Worm (Caenorhabditis elegans) whole organism, L4/young adult: ENCODE results near the gene T10F2.5.

ENCODE experiments used
- W03F9.2 ChIP-seq: fragments of 150-350 bp; optimal IDR thresholded peaks from 2 replicates; lab custom pipeline; 2014; ENCODE audit warnings: missing biosample characterization, missing genetic modification characterization
- dao-5 ChIP-seq: sonication (generic microtip); optimal IDR thresholded peaks from 2 replicates; lab custom pipeline; 2016; ENCODE audit warnings: missing genotype, missing genetic modification characterization, moderate library complexity, missing compliant biosample characterization
- him-1 ChIP-seq: sonication (generic microtip); optimal IDR thresholded peaks from 2 replicates; lab custom pipeline; 2016; ENCODE audit warnings: missing genotype, missing genetic modification reagents, missing genetic modification characterization, missing compliant biosample characterization

Gene T10F2.5

DNA sequence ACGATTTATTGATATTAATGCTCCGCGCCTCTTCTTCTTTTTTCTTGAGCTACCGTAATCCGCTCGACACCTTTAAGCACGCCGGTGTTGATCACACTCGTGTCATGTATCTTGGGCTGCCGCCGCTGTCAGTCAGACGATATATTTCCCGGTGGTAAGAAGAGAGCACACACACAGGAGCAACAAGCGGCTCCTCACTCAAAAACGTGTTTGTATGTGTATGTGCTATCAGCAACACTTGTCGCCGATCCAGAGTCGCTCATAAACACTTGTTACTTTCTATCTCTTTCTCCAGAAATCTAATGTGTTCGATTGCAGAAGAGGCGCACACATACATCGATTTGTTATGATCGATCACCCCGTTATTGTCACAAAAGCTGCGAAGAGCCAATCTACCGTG lies 18.8 kb downstream of the T10F2.5 start:
- no peak for TF ChIP-seq dao-5 (tag; lab: Kevin White, UChicago)
- TF ChIP-seq W03F9.2 = no peak
- TF ChIP-seq him-1 (tag; lab: Kevin White, UChicago) = no peak

ce11 chrIII:5139768-5140167 lies 19.6 kb downstream of the T10F2.5 start:
- TF ChIP-seq W03F9.2 (no peak), him-1 (tag; lab: Kevin White, UChicago) (no peak), dao-5 (tag; lab: Kevin White, UChicago) (no peak)

DNA sequence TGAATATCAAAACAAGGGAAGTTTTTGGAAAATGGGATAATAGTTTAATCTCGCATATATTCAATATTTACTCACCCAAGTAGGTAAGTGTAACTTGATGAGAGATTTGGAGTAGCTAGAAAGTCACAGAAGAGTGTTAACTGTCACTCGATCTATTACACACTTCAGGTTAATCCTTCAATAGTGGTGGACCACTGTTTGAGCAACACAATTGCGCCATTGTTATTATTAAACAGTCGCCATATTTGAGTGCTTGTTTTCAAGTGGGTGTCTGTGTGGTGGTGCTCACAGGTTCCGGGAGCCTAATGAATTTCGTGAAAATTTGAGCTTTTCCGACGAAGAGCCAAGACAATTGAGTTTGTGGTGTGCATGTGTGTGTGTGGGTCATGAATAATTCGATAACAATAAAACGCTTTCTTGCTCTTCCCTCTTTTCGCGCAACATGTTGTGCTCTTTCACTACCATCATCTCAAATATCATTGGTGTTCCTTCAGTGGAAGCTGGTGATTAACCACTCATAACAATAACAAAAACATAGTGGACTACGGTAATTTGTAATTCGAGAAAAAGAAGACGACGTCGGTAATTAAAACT lies 20.4 kb downstream of the T10F2.5 start:
- TF ChIP-seq W03F9.2 (no peak), dao-5 (tag; lab: Kevin White, UChicago) (no peak), him-1 (tag; lab: Kevin White, UChicago) (no peak)

DNA sequence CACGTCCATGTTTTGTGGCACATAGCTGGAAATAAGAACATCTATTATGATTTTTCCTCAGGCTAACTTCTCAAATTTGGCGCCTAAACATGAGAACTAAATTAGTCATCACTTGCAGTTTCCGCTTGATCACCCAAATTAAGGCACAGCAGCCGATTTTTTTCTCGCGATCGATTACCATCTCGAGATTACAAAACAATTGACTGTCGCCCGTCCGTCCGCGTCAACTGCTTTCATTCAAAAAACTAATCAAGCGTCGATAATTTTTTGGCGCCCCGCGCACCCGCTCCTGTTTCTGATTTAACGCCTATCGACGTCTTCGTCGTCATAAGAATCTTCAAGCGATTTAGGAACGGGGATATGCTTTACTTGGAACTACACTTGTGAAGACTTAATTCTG lies 21.7 kb downstream of the T10F2.5 start:
- TF ChIP-seq W03F9.2 (no peak), dao-5 (tag; lab: Kevin White, UChicago) (no peak), him-1 (tag; lab: Kevin White, UChicago) (no peak)

DNA sequence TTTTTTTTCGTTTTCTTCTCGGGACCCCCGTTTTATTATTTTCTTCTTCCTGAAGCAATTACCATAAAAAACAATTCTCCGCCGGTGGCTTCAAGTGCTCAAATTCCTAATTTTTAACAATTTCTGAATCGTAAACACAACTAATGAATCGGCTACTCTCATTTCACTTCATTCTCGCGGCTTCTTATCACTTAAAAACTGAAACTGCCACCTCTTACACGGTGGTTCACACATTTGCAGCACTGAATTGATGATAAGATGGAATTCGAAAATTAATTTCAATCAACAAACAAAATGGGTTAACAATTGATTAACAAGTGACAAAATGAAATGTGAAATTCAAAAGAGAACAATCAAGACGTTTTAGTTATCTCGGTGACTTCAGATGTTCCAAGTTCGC lies 22.3 kb downstream of the T10F2.5 start:
- TF ChIP-seq W03F9.2 = no peak
- TF ChIP-seq him-1 (tag; lab: Kevin White, UChicago) = no peak
- no peak for TF ChIP-seq dao-5 (tag; lab: Kevin White, UChicago)

DNA sequence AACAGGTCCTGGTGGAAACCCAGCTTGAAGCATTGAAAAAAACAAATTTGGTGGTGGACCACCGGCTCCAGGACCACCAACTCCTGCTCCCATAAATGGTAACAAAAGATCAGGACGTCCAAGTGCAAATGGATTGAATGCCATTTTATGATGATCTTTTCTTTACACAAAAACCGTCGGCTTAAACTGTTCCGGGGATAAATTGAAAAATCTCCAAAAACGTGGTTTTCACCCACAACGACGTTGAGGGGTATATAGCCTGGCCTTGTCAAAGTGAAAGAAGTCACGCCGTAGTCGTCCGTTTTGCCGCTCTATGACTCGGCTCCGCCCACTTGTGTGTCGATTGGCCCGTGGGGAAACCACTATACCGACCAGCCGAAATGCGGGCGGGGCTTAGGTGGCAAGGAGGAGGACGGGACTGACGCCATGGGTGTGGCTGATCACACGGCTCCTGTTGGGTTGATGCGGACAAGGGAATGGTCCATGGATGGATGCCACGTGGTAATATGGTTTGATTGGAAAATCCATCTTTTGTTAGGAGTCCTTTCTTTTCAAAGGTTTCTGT lies 23.3 kb downstream of the T10F2.5 start, which contains the start of gene tbx-2:
Gene tbx-2, minus strand, starts transcription at position 264 of the 565 bp plus-strand sequence.
- TF ChIP-seq dao-5 (tag; lab: Kevin White, UChicago) (no peak), W03F9.2 (no peak), him-1 (tag; lab: Kevin White, UChicago) (no peak)

DNA sequence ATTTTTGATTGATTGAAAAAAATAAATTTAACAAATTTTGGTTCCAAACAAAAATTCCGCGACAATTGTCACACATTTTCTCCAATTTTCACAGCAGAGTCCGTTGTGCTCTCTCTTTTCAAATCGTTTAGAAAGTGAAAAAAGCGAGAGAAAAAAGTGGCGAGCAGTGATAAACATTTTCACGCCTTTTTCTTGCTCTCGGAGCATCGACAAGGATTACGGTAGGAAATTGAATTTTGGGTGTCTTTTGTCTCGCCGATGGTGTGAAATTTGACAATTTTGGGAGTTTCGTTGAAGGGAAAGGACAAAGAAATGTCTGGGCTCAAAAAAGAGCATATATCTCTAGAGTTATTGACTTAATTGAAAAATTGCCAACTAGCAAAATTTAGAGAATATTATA lies 24.9 kb downstream of the T10F2.5 start:
- no peak for TF ChIP-seq him-1 (tag; lab: Kevin White, UChicago)

DNA sequence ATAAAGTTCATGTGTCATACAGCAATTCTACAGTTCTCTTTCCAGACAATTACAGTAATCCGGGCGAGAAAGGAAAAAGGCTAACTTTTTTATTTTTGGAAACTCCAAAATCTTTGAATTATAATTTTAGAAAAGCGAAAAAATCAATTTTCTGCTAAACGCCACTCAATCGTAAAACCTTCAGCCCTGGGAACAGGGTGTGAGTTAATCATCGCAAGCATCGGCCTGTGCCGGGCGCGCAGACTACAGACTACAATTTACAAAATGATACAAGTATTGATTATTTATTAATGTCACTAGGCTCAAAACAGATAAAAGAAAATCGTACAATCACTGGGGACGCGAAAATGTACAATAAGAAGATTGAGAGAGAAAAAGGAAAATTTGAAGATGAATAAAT lies 28.8 kb downstream of the T10F2.5 start:
- TF ChIP-seq dao-5 (tag; lab: Kevin White, UChicago) (no peak), him-1 (tag; lab: Kevin White, UChicago) (no peak)

DNA sequence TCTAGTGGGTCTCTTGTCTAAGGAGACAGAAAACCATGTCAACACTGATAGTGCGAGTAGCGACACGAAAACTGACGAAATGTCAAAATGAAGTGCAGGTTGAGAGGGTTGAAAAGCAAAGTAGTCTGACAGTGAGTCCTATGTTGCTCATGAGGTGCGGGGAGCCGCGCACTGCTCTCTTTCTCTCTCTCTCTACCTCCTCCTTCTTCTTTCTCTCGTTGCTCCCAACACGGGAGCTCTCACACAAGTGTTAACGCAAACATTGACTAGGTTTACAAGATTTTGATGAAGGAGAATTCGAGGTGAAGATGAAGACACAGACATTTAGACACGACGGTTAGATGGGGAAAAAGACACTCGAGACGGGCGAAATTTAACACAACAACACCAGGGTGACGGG lies 30.1 kb downstream of the T10F2.5 start:
- TF ChIP-seq him-1 (tag; lab: Kevin White, UChicago) = no peak
- TF ChIP-seq dao-5 (tag; lab: Kevin White, UChicago) = no peak
- no peak for TF ChIP-seq W03F9.2

ce11 chrIII:5126988-5127387 lies 32.4 kb downstream of the T10F2.5 start:
- TF ChIP-seq W03F9.2 = no peak
- TF ChIP-seq him-1 (tag; lab: Kevin White, UChicago) = no peak
- TF ChIP-seq dao-5 (tag; lab: Kevin White, UChicago) = no peak

- TF ChIP-seq W03F9.2 (no peak), dao-5 (tag; lab: Kevin White, UChicago) (no peak), him-1 (tag; lab: Kevin White, UChicago) (no peak)
Measured at ce11 chrIII:5125759-5126158, 33.6 kb downstream of the T10F2.5 start.

ce11 chrIII:5124385-5124784 lies 35.0 kb downstream of the T10F2.5 start:
- no peak for TF ChIP-seq him-1 (tag; lab: Kevin White, UChicago)
- TF ChIP-seq W03F9.2 = no peak
- no peak for TF ChIP-seq dao-5 (tag; lab: Kevin White, UChicago)

- TF ChIP-seq him-1 (tag; lab: Kevin White, UChicago) (no peak), dao-5 (tag; lab: Kevin White, UChicago) (no peak), W03F9.2 (no peak)
Measured at ce11 chrIII:5120593-5120992, 38.8 kb downstream of the T10F2.5 start.

- no peak for TF ChIP-seq him-1 (tag; lab: Kevin White, UChicago)
- TF ChIP-seq dao-5 (tag; lab: Kevin White, UChicago) = no peak
- TF ChIP-seq W03F9.2 = no peak
Measured at ce11 chrIII:5119063-5119462, 40.3 kb downstream of the T10F2.5 start.

- no peak for TF ChIP-seq him-1 (tag; lab: Kevin White, UChicago)
- no peak for TF ChIP-seq dao-5 (tag; lab: Kevin White, UChicago)
- TF ChIP-seq W03F9.2 = no peak
Measured at ce11 chrIII:5112998-5113397, 46.4 kb downstream of the T10F2.5 start.
